Worm (Caenorhabditis elegans): ENCODE results near the gene mat-3.
A peak's percentile ranks its signal among the peaks of the same experiment; 100 is the strongest.

mat-3 gene

ce11 chrIII:483556-483955, 8.3 kb downstream of the mat-3 start, which contains the start of gene F10C5.3:
TSS of gene F10C5.3 (plus strand) at chrIII:483868.
- no peak for TF ChIP-seq ces-1 (GFP tag; optimal IDR thresholded peaks at IDR 0.05)
- TF ChIP-seq nhr-11 (tag; optimal IDR thresholded peaks at IDR 0.05): no peak
- TF ChIP-seq T20F7.1 (GFP tag; optimal IDR thresholded peaks at IDR 0.05): no peak

- TF ChIP-seq ces-1 (GFP tag; optimal IDR thresholded peaks at IDR 0.05) (no peak), ztf-7 (tag; optimal IDR thresholded peaks at IDR 0.05) (no peak), unc-62 (GFP tag; optimal IDR thresholded peaks at IDR 0.05 in 1 of 2) (no peak), unc-62 (tag; optimal IDR thresholded peaks at IDR 0.05) (no peak), set-16 (GFP tag; IDR thresholded peaks at IDR 0.05) (peak; percentile 79), zag-1 (tag; optimal IDR thresholded peaks at IDR 0.05) (no peak)
Observed at ce11 chrIII:486077-486597, 10.9 kb downstream of the mat-3 start, which contains the start of gene nlp-32. TSS of gene nlp-32 (minus strand) at chrIII:486547.

- TF ChIP-seq mdl-1 (tag; optimal IDR thresholded peaks at IDR 0.05) (no peak), zag-1 (tag; optimal IDR thresholded peaks at IDR 0.05) (no peak), saeg-2 (GFP tag; IDR thresholded peaks at IDR 0.05) (no peak), ztf-11 (tag; optimal IDR thresholded peaks at IDR 0.05) (no peak), attf-4 (tag; optimal IDR thresholded peaks at IDR 0.05) (no peak), mdt-29 (GFP tag; IDR thresholded peaks at IDR 0.05) (no peak), snpc-1.2 (GFP tag; IDR thresholded peaks at IDR 0.05) (no peak), Y75B8A.6 (GFP tag; IDR thresholded peaks at IDR 0.05) (no peak)
Observed at ce11 chrIII:488464-488863, 13.2 kb downstream of the mat-3 start, which contains the start of gene F30H5.5. TSS of gene F30H5.5 (plus strand) at chrIII:488764.

- TF ChIP-seq egl-43 (GFP tag; IDR thresholded peaks at IDR 0.05) (no peak), php-3 (GFP tag; IDR thresholded peaks at IDR 0.05) (no peak), mes-2 (tag; optimal IDR thresholded peaks at IDR 0.05; ENCODE audit: poor library complexity, severe bottlenecking) (peak; percentile 46), madf-5 (GFP tag; IDR thresholded peaks at IDR 0.05) (no peak), nhr-28 (tag; optimal IDR thresholded peaks at IDR 0.05) (no peak), ctbp-1 (GFP tag; IDR thresholded peaks at IDR 0.05) (no peak), zip-11 (GFP tag; IDR thresholded peaks at IDR 0.05) (no peak), daf-12 (tag; optimal IDR thresholded peaks at IDR 0.05) (no peak), Y105C5A.15 (GFP tag; IDR thresholded peaks at IDR 0.05) (no peak), unc-39 (tag; optimal IDR thresholded peaks at IDR 0.05) (no peak), aly-2 (tag; optimal IDR thresholded peaks at IDR 0.05) (no peak), mep-1 (tag; optimal IDR thresholded peaks at IDR 0.05) (peak; percentile 30), nhr-237 (tag; optimal IDR thresholded peaks at IDR 0.05) (no peak), nhr-41 (GFP tag; IDR thresholded peaks at IDR 0.05) (no peak), spr-3 (GFP tag; optimal IDR thresholded peaks at IDR 0.05) (no peak), fkh-10 (GFP tag; optimal IDR thresholded peaks at IDR 0.05) (no peak), nhr-25 (tag; optimal IDR thresholded peaks at IDR 0.05; ENCODE audit: borderline replicate concordance, insufficient read depth) (no peak), Y48G9A.11 (GFP tag; IDR thresholded peaks at IDR 0.05) (no peak), nhr-42 (GFP tag; IDR thresholded peaks at IDR 0.05) (no peak), aha-1 (tag) (peak; percentile 14), daf-19 (GFP tag; conservative IDR thresholded peaks at IDR 0.05) (no peak), gei-8 (GFP tag; optimal IDR thresholded peaks at IDR 0.05) (no peak), mdt-29 (GFP tag; IDR thresholded peaks at IDR 0.05) (no peak), tag-97 (GFP tag; IDR thresholded peaks at IDR 0.05) (no peak), sdz-12 (GFP tag; optimal IDR thresholded peaks at IDR 0.05) (no peak), hlh-11 (tag; optimal IDR thresholded peaks at IDR 0.05) (no peak), ztf-7 (tag; optimal IDR thresholded peaks at IDR 0.05) (no peak), unc-62 (GFP tag; optimal IDR thresholded peaks at IDR 0.05 in 1 of 2) (peak in 1 of 2 experiments; percentile 7), unc-62 (tag; optimal IDR thresholded peaks at IDR 0.05) (no peak), ztf-11 (tag; optimal IDR thresholded peaks at IDR 0.05) (no peak), jun-1 (tag; optimal IDR thresholded peaks at IDR 0.05) (no peak), T26A8.4 (GFP tag; IDR thresholded peaks at IDR 0.05) (no peak), dpl-1 (GFP tag; optimal IDR thresholded peaks at IDR 0.05) (peak; percentile 88), lsy-2 (tag; optimal IDR thresholded peaks at IDR 0.05) (peak in 1 of 2 experiments; percentile 58), mdl-1 (tag; optimal IDR thresholded peaks at IDR 0.05) (no peak), lin-38 (GFP tag; IDR thresholded peaks at IDR 0.05) (peak; percentile 92)
Observed at ce11 chrIII:491090-491597, 15.9 kb downstream of the mat-3 start, which contains the start of gene unc-45. TSS of gene unc-45 (plus strand) at chrIII:491547.
